Worm (Caenorhabditis elegans) whole organism, L4 larva: ENCODE results near the gene B0001.4.

Experiments used
- F26F4.8 ChIP-seq: fragments of 200-800 bp; sonication (Bioruptor generic); conservative IDR thresholded peaks from 2 replicates; pipeline ENCODE4 v1.3.6; 2022; ENCODE audit warnings: missing genetic modification characterization, missing compliant biosample characterization
- R02D3.7 ChIP-seq: fragments of 150-350 bp; sonication (generic microtip); optimal IDR thresholded peaks from 3 replicates; lab custom pipeline; 2014; ENCODE audit warnings: missing biosample characterization, missing genetic modification characterization
- ces-1 ChIP-seq: fragments of 150-350 bp; sonication (generic microtip); optimal IDR thresholded peaks from 4 replicates; lab custom pipeline; 2014; ENCODE audit warnings: missing biosample characterization, missing genetic modification reagents, missing genetic modification characterization
- egl-27 ChIP-seq: sonication (generic microtip); optimal IDR thresholded peaks from 3 replicates; lab custom pipeline; 2017; ENCODE audit warnings: missing biosample characterization, missing genetic modification reagents, missing genetic modification characterization
- lin-15B ChIP-seq: fragments of 150-350 bp; sonication (generic microtip); optimal IDR thresholded peaks from 3 replicates; lab custom pipeline; 2014; ENCODE audit warnings: missing biosample characterization, missing genetic modification characterization
- madf-5 ChIP-seq, 2 experiments: fragments of 200-800 bp; sonication (Bioruptor generic); IDR thresholded peaks; 2 replicates each; pipeline ENCODE4 v1.3.6; 2022; ENCODE audit warnings: missing compliant biosample characterization in 2 of 2, missing genetic modification characterization in 2 of 2
- mdl-1 ChIP-seq, 2 experiments: fragments of 150-350 bp in 1 of 2; sonication (generic microtip) in 1 of 2; optimal IDR thresholded peaks; 2 replicates each; lab custom pipeline; 2014 to 2017; ENCODE audit warnings: missing biosample characterization in 2 of 2, missing genetic modification characterization in 2 of 2
- mes-2 ChIP-seq: sonication (generic microtip); optimal IDR thresholded peaks from 2 replicates; lab custom pipeline; 2016; ENCODE audit warnings: missing genotype, mild to moderate bottlenecking, missing genetic modification characterization, missing compliant biosample characterization; ENCODE audit not compliant: poor library complexity, severe bottlenecking
- nhr-10 ChIP-seq: fragments of 150-350 bp; optimal IDR thresholded peaks from 2 replicates; lab custom pipeline; 2014; ENCODE audit warnings: missing biosample characterization, missing genetic modification characterization
- nhr-237 ChIP-seq: sonication (generic microtip); optimal IDR thresholded peaks from 2 replicates; lab custom pipeline; 2017; ENCODE audit warnings: missing biosample characterization, missing genetic modification characterization
- pqm-1 ChIP-seq: sonication (generic microtip); optimal IDR thresholded peaks from 2 replicates; lab custom pipeline; 2017; ENCODE audit warnings: missing biosample characterization, missing genetic modification characterization
- set-16 ChIP-seq: fragments of 200-800 bp; sonication (Bioruptor generic); IDR thresholded peaks from 2 replicates; pipeline ENCODE4 v1.3.6; 2022; ENCODE audit warnings: missing genetic modification reagents, missing genetic modification characterization, missing compliant biosample characterization
- skn-1 ChIP-seq: fragments of 150-350 bp; optimal IDR thresholded peaks from 2 replicates; lab custom pipeline; 2014; ENCODE audit warnings: missing biosample characterization, missing genetic modification characterization
- ztf-11 ChIP-seq: fragments of 150-350 bp; optimal IDR thresholded peaks from 2 replicates; lab custom pipeline; 2014; ENCODE audit warnings: missing biosample characterization, missing genetic modification characterization

DNA sequence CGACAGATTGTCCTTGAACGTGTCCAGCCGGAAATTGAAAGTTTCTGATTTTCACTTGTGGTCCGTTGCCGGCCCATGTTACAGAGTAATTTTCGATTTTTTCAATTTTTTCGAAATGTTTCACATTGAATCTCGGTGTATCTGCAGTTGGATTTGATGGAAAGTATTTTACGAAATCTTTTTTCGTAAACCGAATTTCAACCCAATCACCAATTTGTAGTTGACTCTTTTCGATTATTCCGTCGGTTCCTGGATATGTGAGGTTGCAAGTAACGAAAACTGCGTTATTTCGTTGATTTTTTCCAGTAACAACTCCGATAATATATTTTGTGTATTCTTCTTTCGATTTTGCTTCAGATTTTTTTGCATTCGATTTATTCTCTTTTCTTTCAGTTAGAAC, 11.6 kb upstream of the B0001.4 start:
- TF ChIP-seq ztf-11 (tag; lab: Kevin White, UChicago) (no peak), set-16 (no peak), nhr-237 (no peak), skn-1 (tag; lab: Kevin White, UChicago) (no peak), mdl-1 (tag; optimal IDR thresholded peaks at IDR 0.05; lab: Kevin White, UChicago) (no peak), madf-5 (GFP tag; IDR thresholded peaks at IDR 0.05; lab: Robert Waterston, UW) (no peak), pqm-1 (tag; lab: Kevin White, UChicago) (no peak), F26F4.8 (GFP tag; lab: Robert Waterston, UW) (no peak), lin-15B (tag; lab: Kevin White, UChicago) (no peak), ces-1 (no peak), nhr-10 (no peak), egl-27 (tag; lab: Kevin White, UChicago) (no peak), R02D3.7 (tag; lab: Kevin White, UChicago) (no peak), mes-2 (tag; lab: Kevin White, UChicago) (no peak)
